Worm (Caenorhabditis elegans) whole organism, L4 larva: ENCODE data around the gene egl-43.

ENCODE experiments used
- F49E8.2 ChIP-seq: sonication (generic microtip); optimal IDR thresholded peaks from 2 replicates; lab custom pipeline; 2016; ENCODE audit warnings: missing compliant biosample characterization, mild to moderate bottlenecking, missing genetic modification characterization, borderline replicate concordance
- aha-1 ChIP-seq: fragments of 150-350 bp; peaks from one replicate; lab custom pipeline; 2014; ENCODE audit warnings: missing biosample characterization, missing genetic modification characterization
- mes-2 ChIP-seq: sonication (generic microtip); optimal IDR thresholded peaks from 2 replicates; lab custom pipeline; 2016; ENCODE audit warnings: missing genotype, mild to moderate bottlenecking, missing genetic modification characterization, missing compliant biosample characterization; ENCODE audit not compliant: poor library complexity, severe bottlenecking
- zag-1 ChIP-seq: fragments of 150-350 bp; optimal IDR thresholded peaks from 2 replicates; lab custom pipeline; 2014; ENCODE audit warnings: missing biosample characterization, missing genetic modification characterization

- TF ChIP-seq zag-1 (no peak), F49E8.2 (tag; lab: Kevin White, UChicago) (no peak), mes-2 (tag; lab: Kevin White, UChicago) (no peak), aha-1 (tag; lab: Kevin White, UChicago) (no peak)
Measured at ce11 chrII:9935664-9936063, 19.3 kb upstream of the egl-43 start.
